Worm (Caenorhabditis elegans): ENCODE results near the gene srab-7.

Gene srab-7

DNA sequence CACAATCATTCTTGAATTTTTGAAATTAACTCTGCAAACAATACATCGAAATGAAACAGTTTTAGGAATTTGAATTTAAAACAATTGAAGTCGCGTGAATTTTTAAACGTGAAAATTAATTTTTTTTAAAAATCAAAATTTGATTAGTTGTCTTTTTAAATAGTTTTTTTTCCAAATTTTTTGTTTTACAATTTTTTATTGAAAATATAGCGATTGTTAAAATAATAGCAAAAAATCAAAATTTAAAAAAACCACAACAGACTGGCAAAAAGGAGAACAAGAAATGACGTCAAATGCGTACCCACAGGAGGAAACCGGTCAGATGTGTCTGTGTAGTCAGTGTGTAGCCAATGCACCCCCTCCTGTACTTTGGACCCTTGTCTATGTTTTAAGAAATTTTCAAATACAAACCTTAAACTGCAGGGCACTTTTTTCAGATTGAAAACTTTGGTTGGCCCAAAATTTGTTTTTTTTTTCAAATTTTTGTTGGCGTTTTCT is 41.9 kb upstream of the srab-7 start, which contains the start of the genes Y73C8B.1 and Y73C8B.5 (continued):
- no peak for TF ChIP-seq snpc-4 (tag; optimal IDR thresholded peaks at IDR 0.05)
- no peak for TF ChIP-seq unc-86 (tag; optimal IDR thresholded peaks at IDR 0.05)
- no peak for TF ChIP-seq hpl-2 (GFP tag; optimal IDR thresholded peaks at IDR 0.05)
- TF ChIP-seq mdl-1 (tag; optimal IDR thresholded peaks at IDR 0.05) = no peak
- no peak for TF ChIP-seq Y116A8C.19 (tag; optimal IDR thresholded peaks at IDR 0.05; ENCODE audit: borderline replicate concordance)
- TF ChIP-seq unc-62 (GFP tag; optimal IDR thresholded peaks at IDR 0.05) = no peak
- no peak for TF ChIP-seq lin-14 (GFP tag; optimal IDR thresholded peaks at IDR 0.05)
- TF ChIP-seq aly-2 (tag; optimal IDR thresholded peaks at IDR 0.05) = no peak
- TF ChIP-seq nhr-71 (tag; optimal IDR thresholded peaks at IDR 0.05) = peak; percentile 29
- no peak for TF ChIP-seq skn-1 (tag; optimal IDR thresholded peaks at IDR 0.05)
- peak in 1 of 2 experiments; percentile 45 for TF ChIP-seq lin-35 (GFP tag; optimal IDR thresholded peaks at IDR 0.05)
- TF ChIP-seq fkh-4 (tag; optimal IDR thresholded peaks at IDR 0.05; ENCODE audit: borderline replicate concordance) = no peak
- no peak for TF ChIP-seq nhr-77 (tag; optimal IDR thresholded peaks at IDR 0.05)
- TF ChIP-seq nhr-11 (tag; optimal IDR thresholded peaks at IDR 0.05) = peak; percentile 42
- peak; percentile 33 for TF ChIP-seq nhr-20 (tag; optimal IDR thresholded peaks at IDR 0.05)
- TF ChIP-seq ama-1 (optimal IDR thresholded peaks at IDR 0.05) = no peak
- no peak for TF ChIP-seq C16A3.4 (tag; optimal IDR thresholded peaks at IDR 0.05)
- TF ChIP-seq sup-37 (GFP tag; optimal IDR thresholded peaks at IDR 0.05) = no peak
- no peak for TF ChIP-seq pag-3 (tag; optimal IDR thresholded peaks at IDR 0.05; ENCODE audit: borderline replicate concordance, insufficient read depth)
- no peak for TF ChIP-seq C34B4.2 (tag; optimal IDR thresholded peaks at IDR 0.05)
- TF ChIP-seq sptf-1 (tag; optimal IDR thresholded peaks at IDR 0.05) = no peak
- no peak for TF ChIP-seq sox-4 (tag; optimal IDR thresholded peaks at IDR 0.05)
- TF ChIP-seq ceh-63 (GFP tag; optimal IDR thresholded peaks at IDR 0.05) = no peak
- TF ChIP-seq alr-1 (tag; optimal IDR thresholded peaks at IDR 0.05; ENCODE audit: borderline replicate concordance) = no peak
- no peak for TF ChIP-seq zip-4 (GFP tag; optimal IDR thresholded peaks at IDR 0.05)
- TF ChIP-seq F16B12.6 (tag; optimal IDR thresholded peaks at IDR 0.05) = no peak
- no peak for TF ChIP-seq fkh-10 (GFP tag; optimal IDR thresholded peaks at IDR 0.05)
- no peak for TF ChIP-seq nhr-47 (tag; optimal IDR thresholded peaks at IDR 0.05)
- TF ChIP-seq mab-9 (GFP tag; IDR thresholded peaks at IDR 0.05) = no peak
- TF ChIP-seq lsy-2 (tag; optimal IDR thresholded peaks at IDR 0.05) = no peak
- no peak for TF ChIP-seq fkh-8 (tag; optimal IDR thresholded peaks at IDR 0.05)
- TF ChIP-seq fos-1 (tag; optimal IDR thresholded peaks at IDR 0.05) = no peak
- TF ChIP-seq tlp-1 (tag; optimal IDR thresholded peaks at IDR 0.05) = no peak

DNA sequence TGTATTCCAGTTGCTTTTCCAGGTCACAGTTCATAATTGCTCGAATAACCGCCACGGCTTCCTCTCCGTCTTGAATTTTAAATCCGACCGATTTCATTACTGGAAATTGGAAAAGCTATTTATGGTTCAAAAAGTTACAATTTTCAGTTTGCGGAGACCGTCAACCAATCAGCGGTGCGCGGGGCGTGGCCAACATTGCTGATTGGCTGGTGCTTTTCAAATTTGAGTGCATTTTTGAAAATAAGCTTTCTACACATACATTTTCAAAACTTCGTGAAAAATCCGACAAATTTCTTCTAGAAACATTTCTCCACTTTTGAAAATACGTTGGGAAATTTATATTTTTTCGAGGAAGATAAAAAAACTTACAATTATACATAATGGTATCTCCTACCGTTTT is 40.8 kb upstream of the srab-7 start:
- TF ChIP-seq tbx-2 (tag; optimal IDR thresholded peaks at IDR 0.05) (no peak), hlh-17 (GFP tag; optimal IDR thresholded peaks at IDR 0.05; ENCODE audit: borderline replicate concordance) (no peak), nhr-85 (tag) (no peak), nhr-28 (tag; optimal IDR thresholded peaks at IDR 0.05) (no peak), blmp-1 (tag; optimal IDR thresholded peaks at IDR 0.05) (no peak), sptf-1 (tag; optimal IDR thresholded peaks at IDR 0.05) (no peak), fkh-4 (tag; optimal IDR thresholded peaks at IDR 0.05; ENCODE audit: borderline replicate concordance) (no peak), fos-1 (tag; optimal IDR thresholded peaks at IDR 0.05) (no peak), ces-1 (GFP tag; optimal IDR thresholded peaks at IDR 0.05) (no peak), tlp-1 (tag; optimal IDR thresholded peaks at IDR 0.05) (no peak), pax-3 (tag; optimal IDR thresholded peaks at IDR 0.05) (no peak), lin-14 (GFP tag; optimal IDR thresholded peaks at IDR 0.05) (no peak), vab-15 (tag; optimal IDR thresholded peaks at IDR 0.05) (no peak), nhr-90 (tag; optimal IDR thresholded peaks at IDR 0.05; ENCODE audit: poor library complexity) (no peak)
